Fruit fly (Drosophila melanogaster) whole organism, embryonic: ENCODE measurements around the gene PIG-B.
A peak's percentile ranks its signal among the peaks of the same experiment; 100 is the strongest.

Experiments used
- ATbp ChIP-seq: fragments of 200-800 bp; sonication (Bioruptor generic); optimal IDR thresholded peaks from 2 replicates; lab custom pipeline; 2017; ENCODE audit warnings: missing biosample characterization, mild to moderate bottlenecking, missing genetic modification characterization, missing genetic modification reagents
- Atf-2 ChIP-seq: fragments of 200-800 bp; sonication (Bioruptor generic); optimal IDR thresholded peaks from 2 replicates; lab custom pipeline; 2016; ENCODE audit warnings: missing biosample characterization, missing genetic modification characterization
- Awh ChIP-seq: fragments of 200-800 bp; sonication (Bioruptor generic); IDR thresholded peaks from 2 replicates; pipeline ENCODE4, ENCODE4 v1.3.6; 2022; ENCODE audit warnings: missing biosample characterization, missing genetic modification characterization
- B-H2 ChIP-seq: fragments of 200-800 bp; sonication (Bioruptor generic); optimal IDR thresholded peaks from 2 replicates; lab custom pipeline; 2018; ENCODE audit warnings: missing biosample characterization, mild to moderate bottlenecking, missing genetic modification characterization
- Blimp-1 ChIP-seq: fragments of 200-800 bp; sonication (Bioruptor generic); optimal IDR thresholded peaks from 3 replicates; lab custom pipeline; 2018; ENCODE audit warnings: missing biosample characterization, missing genetic modification characterization, mild to moderate bottlenecking, moderate library complexity, missing genetic modification reagents
- CG10147 ChIP-seq: fragments of 200-800 bp; sonication (Bioruptor generic); optimal IDR thresholded peaks from 2 replicates; lab custom pipeline; 2019; ENCODE audit warnings: missing biosample characterization, mild to moderate bottlenecking, missing genetic modification characterization, moderate library complexity
- CG10543 ChIP-seq: fragments of 200-800 bp; sonication (Bioruptor generic); optimal IDR thresholded peaks from 3 replicates; lab custom pipeline; 2017; ENCODE audit warnings: missing biosample characterization, mild to moderate bottlenecking, missing genetic modification characterization, moderate library complexity
- CG11695 ChIP-seq: fragments of 200-800 bp; sonication (Bioruptor generic); IDR thresholded peaks from 3 replicates; pipeline ENCODE4 v1.3.6; 2022; ENCODE audit warnings: missing biosample characterization, missing genetic modification characterization
- CG11723 ChIP-seq: fragments of 200-800 bp; sonication (Bioruptor generic); optimal IDR thresholded peaks from 2 replicates; lab custom pipeline; 2017; ENCODE audit warnings: missing biosample characterization, mild to moderate bottlenecking, missing genetic modification characterization
- CG12391 ChIP-seq: fragments of 200-800 bp; sonication (Bioruptor generic); optimal IDR thresholded peaks from 3 replicates; lab custom pipeline; 2018; ENCODE audit warnings: missing biosample characterization, mild to moderate bottlenecking, missing genetic modification characterization, moderate library complexity
- CG12769 ChIP-seq: fragments of 200-800 bp; sonication (Bioruptor generic); optimal IDR thresholded peaks from 2 replicates; lab custom pipeline; 2019; ENCODE audit warnings: missing biosample characterization, mild to moderate bottlenecking, missing genetic modification characterization, moderate library complexity
- CG13775 ChIP-seq: fragments of 200-800 bp; sonication (Bioruptor generic); optimal IDR thresholded peaks from 3 replicates; lab custom pipeline; 2017; ENCODE audit warnings: missing biosample characterization, mild to moderate bottlenecking, missing genetic modification characterization
- CG13894 ChIP-seq: fragments of 200-800 bp; sonication (Bioruptor generic); optimal IDR thresholded peaks from 3 replicates; lab custom pipeline; 2018; ENCODE audit warnings: missing biosample characterization, mild to moderate bottlenecking, missing genetic modification characterization, moderate library complexity
- CG14667 ChIP-seq: fragments of 200-800 bp; sonication (Bioruptor generic); IDR thresholded peaks from 2 replicates; pipeline ENCODE4 v1.3.6; 2022; ENCODE audit warnings: missing biosample characterization, missing genetic modification characterization
- CG15011 ChIP-seq: fragments of 200-800 bp; sonication (Bioruptor generic); optimal IDR thresholded peaks from 3 replicates; lab custom pipeline; 2018; ENCODE audit warnings: missing biosample characterization, mild to moderate bottlenecking, missing genetic modification characterization
- CG15479 ChIP-seq: fragments of 200-800 bp; sonication (Bioruptor generic); optimal IDR thresholded peaks from 3 replicates; lab custom pipeline; 2019; ENCODE audit warnings: missing biosample characterization, mild to moderate bottlenecking, missing genetic modification characterization, moderate library complexity
- CG16813 ChIP-seq: fragments of 200-800 bp; sonication (Bioruptor generic); IDR thresholded peaks from 3 replicates; pipeline ENCODE4 v1.3.6; 2022; ENCODE audit warnings: missing biosample characterization, missing genetic modification characterization; ENCODE audit not compliant: partially characterized antibody
- CG18764 ChIP-seq: fragments of 200-800 bp; sonication (Bioruptor generic); optimal IDR thresholded peaks from 3 replicates; lab custom pipeline; 2016; ENCODE audit warnings: missing biosample characterization, missing genetic modification characterization
- CG2199 ChIP-seq: fragments of 200-800 bp; sonication (Bioruptor generic); IDR thresholded peaks from 3 replicates; pipeline ENCODE4 v1.3.6; 2022; ENCODE audit warnings: missing biosample characterization, missing genetic modification characterization
- CG31365 ChIP-seq: fragments of 200-800 bp; sonication (Bioruptor generic); optimal IDR thresholded peaks from 2 replicates; lab custom pipeline; 2018; ENCODE audit warnings: missing biosample characterization, mild to moderate bottlenecking, missing genetic modification characterization
- CG33557 ChIP-seq: fragments of 200-800 bp; sonication (Bioruptor generic); optimal IDR thresholded peaks from 2 replicates; lab custom pipeline; 2019; ENCODE audit warnings: missing biosample characterization, mild to moderate bottlenecking, missing genetic modification characterization, moderate library complexity
- CG8765 ChIP-seq: fragments of 200-800 bp; sonication (Bioruptor generic); IDR thresholded peaks from 2 replicates; pipeline ENCODE4 v1.3.6; 2022; ENCODE audit warnings: missing biosample characterization, missing genetic modification characterization
- Dbx ChIP-seq: fragments of 200-800 bp; sonication (Bioruptor generic); IDR thresholded peaks from 3 replicates; pipeline ENCODE4 v1.3.6; 2022; ENCODE audit warnings: missing biosample characterization, missing genetic modification characterization
- Dfd ChIP-seq, 2 experiments: fragments of >200 bp; optimal IDR thresholded peaks; 2 replicates each; lab custom pipeline; 2017; ENCODE audit warnings: missing biosample characterization in 2 of 2, missing genetic modification characterization in 2 of 2
- Dip2 ChIP-seq: fragments of 200-800 bp; sonication (Bioruptor generic); IDR thresholded peaks from 2 replicates; pipeline ENCODE4 v1.3.6; 2022; ENCODE audit warnings: missing biosample characterization, missing genetic modification characterization
- Doc3 ChIP-seq: fragments of 200-800 bp; sonication (Bioruptor generic); IDR thresholded peaks from 3 replicates; pipeline ENCODE4 v1.3.6; 2022; ENCODE audit warnings: missing biosample characterization, missing genetic modification characterization; ENCODE audit not compliant: partially characterized antibody
- Ets97D ChIP-seq: fragments of 200-800 bp; sonication (Bioruptor generic); optimal IDR thresholded peaks from 3 replicates; lab custom pipeline; 2016; ENCODE audit warnings: missing biosample characterization, missing genetic modification characterization
- Fer3 ChIP-seq: fragments of 200-800 bp; sonication (Bioruptor generic); optimal IDR thresholded peaks from 2 replicates; lab custom pipeline; 2018; ENCODE audit warnings: missing biosample characterization, mild to moderate bottlenecking, missing genetic modification characterization, moderate library complexity
- Hmr ChIP-seq: fragments of 200-800 bp; sonication (Bioruptor generic); optimal IDR thresholded peaks from 3 replicates; lab custom pipeline; 2017; ENCODE audit warnings: mild to moderate bottlenecking, missing biosample characterization, missing genetic modification reagents, missing genetic modification characterization
- Hr3 ChIP-seq: fragments of 200-800 bp; sonication (Bioruptor generic); optimal IDR thresholded peaks from 3 replicates; lab custom pipeline; 2016; ENCODE audit warnings: missing biosample characterization, missing genetic modification characterization
- MBD-R2 ChIP-seq: fragments of 200-800 bp; sonication (Bioruptor generic); IDR thresholded peaks from 2 replicates; pipeline ENCODE4 v1.3.6; 2022; ENCODE audit warnings: missing biosample characterization, missing genetic modification characterization
- Meics ChIP-seq: fragments of 200-800 bp; sonication (Bioruptor generic); optimal IDR thresholded peaks from 2 replicates; lab custom pipeline; 2017; ENCODE audit warnings: missing biosample characterization, mild to moderate bottlenecking, missing genetic modification characterization
- NC2α ChIP-seq: fragments of 200-800 bp; sonication (Bioruptor generic); optimal IDR thresholded peaks from 2 replicates; lab custom pipeline; 2016; ENCODE audit warnings: missing biosample characterization, missing genetic modification characterization
- Oaz ChIP-seq: fragments of 200-800 bp; sonication (Bioruptor generic); IDR thresholded peaks from 2 replicates; pipeline ENCODE4 v1.3.6; 2022; ENCODE audit warnings: missing biosample characterization, missing genetic modification characterization
- Vsx1 ChIP-seq: fragments of 200-800 bp; sonication (Bioruptor generic); optimal IDR thresholded peaks from 2 replicates; lab custom pipeline; 2017; ENCODE audit warnings: missing biosample characterization, mild to moderate bottlenecking, missing genetic modification characterization, missing genetic modification reagents
- abd-A ChIP-seq: fragments of 200-800 bp; sonication (Bioruptor generic); optimal IDR thresholded peaks from 3 replicates; lab custom pipeline; 2019; ENCODE audit warnings: missing biosample characterization, mild to moderate bottlenecking, missing genetic modification characterization, moderate library complexity
- ase ChIP-seq: fragments of 200-800 bp; sonication (Bioruptor generic); IDR thresholded peaks from 3 replicates; pipeline ENCODE4 v1.3.6; 2022; ENCODE audit warnings: missing biosample characterization, missing genetic modification characterization
- az2 ChIP-seq: fragments of 200-800 bp; sonication (Bioruptor generic); optimal IDR thresholded peaks from 3 replicates; lab custom pipeline; 2016; ENCODE audit warnings: missing biosample characterization, missing genetic modification characterization
- chinmo ChIP-seq: fragments of 200-800 bp; sonication (Bioruptor generic); IDR thresholded peaks from 4 replicates; pipeline ENCODE4 v1.3.6; 2022; ENCODE audit warnings: missing biosample characterization, missing genetic modification characterization; ENCODE audit not compliant: partially characterized antibody
- crc ChIP-seq: fragments of 200-800 bp; sonication (Bioruptor generic); optimal IDR thresholded peaks from 2 replicates; lab custom pipeline; 2016; ENCODE audit warnings: missing biosample characterization, missing genetic modification characterization
- dmrt99B ChIP-seq: fragments of 200-800 bp; sonication (Bioruptor generic); optimal IDR thresholded peaks from 2 replicates; lab custom pipeline; 2018; ENCODE audit warnings: missing biosample characterization, mild to moderate bottlenecking, missing genetic modification characterization, moderate library complexity
- ems ChIP-seq: fragments of 200-800 bp; sonication (Bioruptor generic); optimal IDR thresholded peaks from 3 replicates; lab custom pipeline; 2016; ENCODE audit warnings: missing biosample characterization, missing genetic modification characterization
- gcm ChIP-seq: fragments of 200-800 bp; sonication (Bioruptor generic); optimal IDR thresholded peaks from 2 replicates; lab custom pipeline; 2019; ENCODE audit warnings: missing biosample characterization, mild to moderate bottlenecking, missing genetic modification characterization, moderate library complexity
- gem ChIP-seq: fragments of 200-800 bp; sonication (Bioruptor generic); optimal IDR thresholded peaks from 2 replicates; lab custom pipeline; 2019; ENCODE audit warnings: missing biosample characterization, mild to moderate bottlenecking, missing genetic modification characterization, moderate library complexity
- otp ChIP-seq: fragments of 200-800 bp; sonication (Bioruptor generic); IDR thresholded peaks from 3 replicates; pipeline ENCODE4, ENCODE4 v1.3.6; 2022; ENCODE audit warnings: missing biosample characterization, missing genetic modification characterization
- p53 ChIP-seq: fragments of 200-800 bp; sonication (Bioruptor generic); optimal IDR thresholded peaks from 2 replicates; lab custom pipeline; 2016; ENCODE audit warnings: missing biosample characterization, missing genetic modification characterization
- pho ChIP-seq: fragments of 200-800 bp; sonication (Bioruptor generic); optimal IDR thresholded peaks from 2 replicates; lab custom pipeline; 2016; ENCODE audit warnings: missing biosample characterization, missing genetic modification characterization
- phol ChIP-seq: fragments of 200-800 bp; sonication (Bioruptor generic); optimal IDR thresholded peaks from 3 replicates; lab custom pipeline; 2018; ENCODE audit warnings: missing biosample characterization, mild to moderate bottlenecking, missing genetic modification characterization, moderate library complexity
- scrt ChIP-seq: fragments of 200-800 bp; sonication (Bioruptor generic); optimal IDR thresholded peaks from 2 replicates; lab custom pipeline; 2018; ENCODE audit warnings: missing biosample characterization, mild to moderate bottlenecking, missing genetic modification characterization, moderate library complexity
- slbo ChIP-seq: fragments of 200-800 bp; sonication (Bioruptor generic); IDR thresholded peaks from 2 replicates; pipeline ENCODE4 v1.3.6; 2022; ENCODE audit warnings: missing biosample characterization, missing genetic modification characterization
- sqz ChIP-seq: fragments of 200-800 bp; sonication (Bioruptor generic); optimal IDR thresholded peaks from 3 replicates; lab custom pipeline; 2018; ENCODE audit warnings: missing biosample characterization, mild to moderate bottlenecking, missing genetic modification characterization

The PIG-B gene

dm6 chr3L:3801343-3801742 is 9.7 kb upstream of the PIG-B start (continued):
- TF ChIP-seq otp (no peak), MBD-R2 (GFP tag; lab: Robert Waterston, UW) (no peak), p53 (GFP tag; lab: Kevin White, UChicago) (no peak), B-H2 (GFP tag; lab: Kevin White, UChicago) (no peak), CG15479 (no peak), CG33557 (no peak), CG15011 (GFP tag; lab: Kevin White, UChicago) (no peak), sqz (no peak), Dip2 (GFP tag; lab: Robert Waterston, UW) (no peak), Hr3 (GFP tag; lab: Kevin White, UChicago) (no peak), Atf-2 (no peak), phol (tag; lab: Kevin White, UChicago) (no peak), az2 (GFP tag; lab: Kevin White, UChicago) (no peak), gem (tag; lab: Kevin White, UChicago) (peak; percentile 33), pho (GFP tag; lab: Kevin White, UChicago) (no peak), NC2α (GFP tag; lab: Kevin White, UChicago) (no peak), CG16813 (GFP tag; lab: Robert Waterston, UW) (no peak), CG18764 (GFP tag; lab: Kevin White, UChicago) (no peak), dmrt99B (tag; lab: Kevin White, UChicago) (peak; percentile 0), Dbx (peak; percentile 66; the same call in 2 of the 3 replicates), Awh (no peak), Ets97D (no peak), CG11695 (no peak), Doc3 (GFP tag; lab: Robert Waterston, UW) (no peak), Hmr (peak; percentile 63), gcm (no peak), Meics (GFP tag; lab: Kevin White, UChicago) (peak; percentile 37), slbo (GFP tag; lab: Robert Waterston, UW) (peak; percentile 43), CG8765 (GFP tag; lab: Robert Waterston, UW) (no peak), ase (no peak), Dfd (GFP tag; optimal IDR thresholded peaks at IDR 0.05; lab: Kevin White, UChicago) (no peak), CG10543 (GFP tag; lab: Kevin White, UChicago) (no peak), scrt (GFP tag; lab: Kevin White, UChicago) (peak; percentile 44), Blimp-1 (GFP tag; lab: Kevin White, UChicago) (no peak), CG11723 (no peak), CG10147 (GFP tag; lab: Kevin White, UChicago) (peak; percentile 7), chinmo (GFP tag; lab: Robert Waterston, UW) (0 out of 4 replicates have a peak, but pooled peaks have one; percentile 26), CG12391 (tag; lab: Kevin White, UChicago) (peak; percentile 22), CG2199 (GFP tag; lab: Robert Waterston, UW) (no peak), Fer3 (tag; lab: Kevin White, UChicago) (peak; percentile 20), CG12769 (peak; percentile 55), Vsx1 (GFP tag; lab: Kevin White, UChicago) (no peak), CG31365 (tag; lab: Kevin White, UChicago) (no peak), CG14667 (GFP tag; lab: Robert Waterston, UW) (no peak), ems (GFP tag; lab: Kevin White, UChicago) (no peak), crc (GFP tag; lab: Kevin White, UChicago) (no peak), Oaz (GFP tag; lab: Robert Waterston, UW) (no peak), CG13775 (GFP tag; lab: Kevin White, UChicago) (no peak), ATbp (GFP tag; lab: Kevin White, UChicago) (no peak), CG13894 (peak; percentile 70), abd-A (tag; lab: Kevin White, UChicago) (no peak)
